Fruit fly (Drosophila melanogaster): ENCODE measurements around the gene CG42726.

The CG42726 gene

dm6 chr3R:15330472-15330871, 17.4 kb upstream of the CG42726 start, which contains the start of gene mRpL9:
TSS of gene mRpL9 (plus strand) at chr3R:15330738.
- no peak for TF ChIP-seq Ets96B (tag; optimal IDR thresholded peaks at IDR 0.05)
- peak; percentile 33 for TF ChIP-seq cyc (GFP tag; optimal IDR thresholded peaks at IDR 0.05)
- TF ChIP-seq Eip78C (GFP tag): no peak
- peak; percentile 31 for TF ChIP-seq CG3032 (tag; optimal IDR thresholded peaks at IDR 0.05)
- no peak for TF ChIP-seq CG8319 (GFP tag; optimal IDR thresholded peaks at IDR 0.05)
- TF ChIP-seq CG11762 (GFP tag; optimal IDR thresholded peaks at IDR 0.05; ENCODE audit: insufficient read depth): no peak
- TF ChIP-seq Blimp-1 (GFP tag; optimal IDR thresholded peaks at IDR 0.05): no peak
- TF ChIP-seq fd85E (GFP tag; optimal IDR thresholded peaks at IDR 0.05): no peak
- no peak for TF ChIP-seq CG10669 (GFP tag; optimal IDR thresholded peaks at IDR 0.05)
- no peak for TF ChIP-seq dsx (GFP tag; optimal IDR thresholded peaks at IDR 0.05; ENCODE audit: poor library complexity, severe bottlenecking)
- TF ChIP-seq pdm3 (GFP tag; optimal IDR thresholded peaks at IDR 0.05): no peak
- TF ChIP-seq CG9139 (GFP tag; optimal IDR thresholded peaks at IDR 0.05): no peak
- TF ChIP-seq CG7368 (GFP tag; optimal IDR thresholded peaks at IDR 0.05): no peak
- no peak for TF ChIP-seq acj6 (GFP tag; optimal IDR thresholded peaks at IDR 0.05)
- TF ChIP-seq Sox102F (GFP tag; optimal IDR thresholded peaks at IDR 0.05): no peak
- no peak for TF ChIP-seq CG15336 (GFP tag; IDR thresholded peaks at IDR 0.05)
- no peak for TF ChIP-seq CG6163 (GFP tag; IDR thresholded peaks at IDR 0.05)
- TF ChIP-seq lz (GFP tag; optimal IDR thresholded peaks at IDR 0.05): no peak
- TF ChIP-seq Hr38 (GFP tag; optimal IDR thresholded peaks at IDR 0.05): no peak
- TF ChIP-seq esn (GFP tag; optimal IDR thresholded peaks at IDR 0.05): peak; percentile 40
- no peak for TF ChIP-seq CG6792 (GFP tag; optimal IDR thresholded peaks at IDR 0.05)
- TF ChIP-seq CG11294 (GFP tag; IDR thresholded peaks at IDR 0.05): no peak
- peak; percentile 26 for TF ChIP-seq CG31627 (GFP tag; optimal IDR thresholded peaks at IDR 0.05)
- TF ChIP-seq CG16779 (tag; optimal IDR thresholded peaks at IDR 0.05): no peak
- no peak for TF ChIP-seq Hr4 (GFP tag; optimal IDR thresholded peaks at IDR 0.05)
- no peak for TF ChIP-seq Eip93F (GFP tag; optimal IDR thresholded peaks at IDR 0.05)

dm6 chr3R:15332994-15333393, 14.9 kb upstream of the CG42726 start, which contains the start of the genes Fkbp39 and Cyfip:
TSS of gene Fkbp39 (minus strand) at chr3R:15333133.
TSS of gene Cyfip (plus strand) at chr3R:15333266.
- TF ChIP-seq Eip75B (GFP tag; optimal IDR thresholded peaks at IDR 0.05) (no peak), esn (GFP tag; optimal IDR thresholded peaks at IDR 0.05) (peak; percentile 11), CG6808 (GFP tag; optimal IDR thresholded peaks at IDR 0.05) (no peak), CG8632 (GFP tag; optimal IDR thresholded peaks at IDR 0.05) (no peak), CG8119 (GFP tag; IDR thresholded peaks at IDR 0.05) (no peak), fkh (GFP tag; optimal IDR thresholded peaks at IDR 0.05) (no peak), CG6854 (GFP tag; optimal IDR thresholded peaks at IDR 0.05) (peak; percentile 21), dsx (GFP tag; optimal IDR thresholded peaks at IDR 0.05; ENCODE audit: poor library complexity, severe bottlenecking) (no peak), CG6163 (GFP tag; IDR thresholded peaks at IDR 0.05) (0 out of 3 replicates have a peak, but pooled peaks have one; percentile 18), CG3032 (tag; optimal IDR thresholded peaks at IDR 0.05) (peak; percentile 27), cyc (GFP tag; optimal IDR thresholded peaks at IDR 0.05) (no peak), OdsH (GFP tag; optimal IDR thresholded peaks at IDR 0.05) (no peak), svp (GFP tag) (no peak), Sox14 (GFP tag; optimal IDR thresholded peaks at IDR 0.05) (no peak), salr (GFP tag; optimal IDR thresholded peaks at IDR 0.05) (no peak), Eip93F (GFP tag; optimal IDR thresholded peaks at IDR 0.05) (no peak), Smox (GFP tag; optimal IDR thresholded peaks at IDR 0.05) (no peak), CG4318 (GFP tag; optimal IDR thresholded peaks at IDR 0.05) (no peak), Ets21C (GFP tag; optimal IDR thresholded peaks at IDR 0.05) (no peak), acj6 (GFP tag; optimal IDR thresholded peaks at IDR 0.05) (no peak), Ets96B (tag; optimal IDR thresholded peaks at IDR 0.05) (no peak), dac (GFP tag; optimal IDR thresholded peaks at IDR 0.05) (no peak), CG31627 (GFP tag; optimal IDR thresholded peaks at IDR 0.05) (peak; percentile 13), Met (GFP tag; optimal IDR thresholded peaks at IDR 0.05) (no peak), CG1621 (tag; optimal IDR thresholded peaks at IDR 0.05) (peak; percentile 95), Sox15 (GFP tag; optimal IDR thresholded peaks at IDR 0.05) (no peak), CG11294 (GFP tag; IDR thresholded peaks at IDR 0.05) (no peak)

Measured in whole organism, prepupa.